Fruit fly (Drosophila melanogaster) whole organism, pupa: Measurements from ENCODE around the gene CG7011.

Experiments
- CG10348 ChIP-seq: fragments of 200-800 bp; sonication (Bioruptor generic); IDR thresholded peaks from 2 replicates; pipeline ENCODE4 v1.3.6; 2022; ENCODE audit warnings: missing biosample characterization, missing genetic modification characterization
- CG12605 ChIP-seq: fragments of 200-800 bp; sonication (Bioruptor generic); IDR thresholded peaks from 2 replicates; pipeline ENCODE4 v1.3.6; 2022; ENCODE audit warnings: missing biosample characterization, missing genetic modification characterization
- CG13204 ChIP-seq: fragments of 200-800 bp; sonication (Bioruptor generic); optimal IDR thresholded peaks from 2 replicates; lab custom pipeline; 2018; ENCODE audit warnings: missing biosample characterization, mild to moderate bottlenecking, missing genetic modification characterization, moderate library complexity
- CG14655 ChIP-seq: fragments of 200-800 bp; sonication (Bioruptor generic); optimal IDR thresholded peaks from 3 replicates; lab custom pipeline; 2017; ENCODE audit warnings: mild to moderate bottlenecking, missing biosample characterization, missing genetic modification reagents, missing genetic modification characterization
- CG15710 ChIP-seq: fragments of 200-800 bp; sonication (Bioruptor generic); optimal IDR thresholded peaks from 2 replicates; lab custom pipeline; 2018; ENCODE audit warnings: missing biosample characterization, mild to moderate bottlenecking, missing genetic modification characterization, moderate library complexity
- CG17806 ChIP-seq: fragments of 200-800 bp; sonication (Bioruptor generic); optimal IDR thresholded peaks from 2 replicates; lab custom pipeline; 2018; ENCODE audit warnings: missing biosample characterization, mild to moderate bottlenecking, missing genetic modification characterization, moderate library complexity
- CG32121 ChIP-seq: fragments of 200-800 bp; sonication (Bioruptor generic); IDR thresholded peaks from 2 replicates; pipeline ENCODE4 v1.3.6; 2022; ENCODE audit warnings: missing biosample characterization, missing genetic modification characterization
- CG34367 ChIP-seq: fragments of 200-800 bp; sonication (Bioruptor generic); optimal IDR thresholded peaks from 2 replicates; lab custom pipeline; 2018; ENCODE audit warnings: missing biosample characterization, mild to moderate bottlenecking, missing genetic modification characterization
- CG4496 ChIP-seq: fragments of 200-800 bp; sonication (Bioruptor generic); IDR thresholded peaks from 3 replicates; pipeline ENCODE4 v1.3.6; 2022; ENCODE audit warnings: missing biosample characterization, missing genetic modification characterization
- CG8159 ChIP-seq: fragments of 200-800 bp; sonication (Bioruptor generic); optimal IDR thresholded peaks from 3 replicates; lab custom pipeline; 2018; ENCODE audit warnings: missing biosample characterization, mild to moderate bottlenecking, missing genetic modification characterization, moderate library complexity
- CG8301 ChIP-seq: fragments of 200-800 bp; sonication (Bioruptor generic); optimal IDR thresholded peaks from 2 replicates; lab custom pipeline; 2018; ENCODE audit warnings: missing biosample characterization, mild to moderate bottlenecking, missing genetic modification characterization
- CG9948 ChIP-seq: fragments of 200-800 bp; sonication (Bioruptor generic); optimal IDR thresholded peaks from 2 replicates; lab custom pipeline; 2018; ENCODE audit warnings: missing biosample characterization, mild to moderate bottlenecking, missing genetic modification characterization, moderate library complexity
- D1 ChIP-seq: fragments of 200-800 bp; sonication (Bioruptor generic); optimal IDR thresholded peaks from 2 replicates; lab custom pipeline; 2018; ENCODE audit warnings: missing biosample characterization, mild to moderate bottlenecking, missing genetic modification characterization, moderate library complexity
- EcR ChIP-seq: fragments of 200-800 bp; sonication (Bioruptor generic); optimal IDR thresholded peaks from 3 replicates; lab custom pipeline; 2019; ENCODE audit warnings: missing biosample characterization, missing genetic modification characterization, mild to moderate bottlenecking, moderate library complexity, missing genetic modification reagents
- Ets98B ChIP-seq: fragments of 200-800 bp; sonication (Bioruptor generic); IDR thresholded peaks from 2 replicates; pipeline ENCODE4 v1.3.6; 2022; ENCODE audit warnings: missing biosample characterization, missing genetic modification characterization
- Pif1A ChIP-seq: fragments of 200-800 bp; sonication (Bioruptor generic); optimal IDR thresholded peaks from 3 replicates; lab custom pipeline; 2016; ENCODE audit warnings: missing biosample characterization, missing genetic modification characterization
- Pif1B ChIP-seq: fragments of 200-800 bp; sonication (Bioruptor generic); optimal IDR thresholded peaks from 3 replicates; lab custom pipeline; 2016; ENCODE audit warnings: missing biosample characterization, missing genetic modification characterization
- Snoo ChIP-seq: fragments of 200-800 bp; sonication (Bioruptor generic); optimal IDR thresholded peaks from 3 replicates; lab custom pipeline; 2017; ENCODE audit warnings: missing biosample characterization, mild to moderate bottlenecking, missing genetic modification characterization, inconsistent platforms
- fd96Ca ChIP-seq: fragments of 200-800 bp; sonication (Bioruptor generic); IDR thresholded peaks from 3 replicates; pipeline ENCODE4 v1.3.6; 2022; ENCODE audit warnings: missing biosample characterization, missing genetic modification characterization
- gl ChIP-seq: fragments of 200-800 bp; sonication (Bioruptor generic); optimal IDR thresholded peaks from 2 replicates; lab custom pipeline; 2018; ENCODE audit warnings: missing biosample characterization, mild to moderate bottlenecking, missing genetic modification characterization
- rn ChIP-seq: fragments of 200-800 bp; sonication (Bioruptor generic); IDR thresholded peaks from 2 replicates; pipeline ENCODE4 v1.3.6; 2022; ENCODE audit warnings: missing biosample characterization, missing genetic modification characterization

CG7011 gene

dm6 chr3L:15197978-15198377 lies 34.5 kb upstream of the CG7011 start:
- TF ChIP-seq CG8301 (tag; lab: Kevin White, UChicago) (no peak), CG8159 (tag; lab: Kevin White, UChicago) (no peak), CG14655 (GFP tag; lab: Kevin White, UChicago) (no peak), CG4496 (GFP tag; lab: Robert Waterston, UW) (no peak), CG12605 (GFP tag; lab: Robert Waterston, UW) (no peak), Pif1A (GFP tag; lab: Kevin White, UChicago) (no peak), Snoo (no peak), EcR (GFP tag; lab: Kevin White, UChicago) (no peak), CG15710 (tag; lab: Kevin White, UChicago) (no peak), rn (GFP tag; lab: Robert Waterston, UW) (no peak), CG9948 (no peak), Ets98B (GFP tag; lab: Robert Waterston, UW) (no peak), D1 (tag; lab: Kevin White, UChicago) (no peak), CG10348 (no peak), CG13204 (GFP tag; lab: Kevin White, UChicago) (no peak), gl (no peak), CG17806 (tag; lab: Kevin White, UChicago) (no peak), fd96Ca (GFP tag; lab: Robert Waterston, UW) (no peak), Pif1B (GFP tag; lab: Kevin White, UChicago) (no peak), CG32121 (GFP tag; lab: Robert Waterston, UW) (no peak)
- TF ChIP-seq, all 21 proteins: peak for 0

DNA sequence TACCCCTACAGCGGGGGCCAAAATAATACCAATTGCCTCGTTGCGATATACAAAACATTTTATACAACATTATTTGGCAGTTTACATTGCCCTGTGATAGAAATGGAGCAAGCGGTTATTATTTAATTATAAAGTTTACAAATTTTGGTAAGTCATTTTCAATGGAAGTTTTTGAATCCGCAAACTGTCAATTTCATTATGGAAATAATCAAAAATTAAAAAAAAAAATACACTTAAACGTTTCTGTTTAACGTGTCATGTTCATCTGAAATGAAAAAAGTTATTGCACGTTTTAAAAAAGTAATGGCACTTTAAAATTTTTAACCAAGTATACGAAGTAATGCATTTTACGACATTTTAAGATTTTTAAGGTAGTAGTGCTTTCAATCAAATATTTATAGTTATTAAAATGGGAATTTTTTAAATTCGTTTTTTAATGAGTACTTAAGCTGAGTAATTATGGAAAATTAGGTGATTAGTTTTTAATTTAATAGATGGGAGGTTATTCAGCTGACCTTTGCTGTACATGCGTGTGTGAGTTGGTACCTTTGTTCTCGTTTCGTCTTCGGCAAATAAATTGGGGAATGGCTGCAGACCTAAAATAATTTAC lies 33.4 kb upstream of the CG7011 start:
- TF ChIP-seq CG10348 (no peak), Pif1A (GFP tag; lab: Kevin White, UChicago) (no peak), Snoo (no peak), CG15710 (tag; lab: Kevin White, UChicago) (no peak), Ets98B (GFP tag; lab: Robert Waterston, UW) (no peak), CG4496 (GFP tag; lab: Robert Waterston, UW) (no peak), CG13204 (GFP tag; lab: Kevin White, UChicago) (no peak), CG32121 (GFP tag; lab: Robert Waterston, UW) (no peak), CG8159 (tag; lab: Kevin White, UChicago) (no peak), CG8301 (tag; lab: Kevin White, UChicago) (no peak), D1 (tag; lab: Kevin White, UChicago) (no peak)

DNA sequence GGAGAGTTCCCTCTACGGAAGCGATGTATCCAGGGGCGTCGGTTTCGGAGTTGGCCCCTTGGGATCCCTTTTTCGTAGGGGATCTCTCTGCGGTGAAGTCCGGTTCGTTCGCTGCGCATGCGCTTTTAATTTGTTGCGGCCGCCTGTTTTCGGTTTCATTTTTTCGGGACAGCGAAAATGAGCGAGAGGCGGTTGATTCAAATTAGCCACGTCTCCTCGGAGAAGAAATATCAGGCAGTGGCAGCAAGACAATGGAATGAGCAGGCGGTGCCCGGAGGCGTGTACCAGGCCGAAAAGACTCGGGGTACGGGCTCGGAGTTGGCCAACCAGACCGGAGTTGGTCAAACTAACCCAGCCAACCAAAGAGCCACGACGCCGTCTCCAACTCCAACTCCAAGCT lies 32.8 kb upstream of the CG7011 start:
- no peak for TF ChIP-seq CG13204 (GFP tag; lab: Kevin White, UChicago)
- no peak for TF ChIP-seq CG15710 (tag; lab: Kevin White, UChicago)
- TF ChIP-seq EcR (GFP tag; lab: Kevin White, UChicago) = no peak
- no peak for TF ChIP-seq CG32121 (GFP tag; lab: Robert Waterston, UW)
- no peak for TF ChIP-seq rn (GFP tag; lab: Robert Waterston, UW)
- TF ChIP-seq CG17806 (tag; lab: Kevin White, UChicago) = no peak
- TF ChIP-seq CG8301 (tag; lab: Kevin White, UChicago) = no peak
- no peak for TF ChIP-seq CG10348
- TF ChIP-seq, all 21 proteins: peak for 0

dm6 chr3L:15195548-15195947 lies 32.1 kb upstream of the CG7011 start:
- TF ChIP-seq CG10348 (no peak), Ets98B (GFP tag; lab: Robert Waterston, UW) (no peak), CG15710 (tag; lab: Kevin White, UChicago) (no peak), EcR (GFP tag; lab: Kevin White, UChicago) (no peak), CG32121 (GFP tag; lab: Robert Waterston, UW) (no peak), gl (no peak)

dm6 chr3L:15192172-15192571 lies 28.7 kb upstream of the CG7011 start:
- TF ChIP-seq D1 (tag; lab: Kevin White, UChicago) (no peak), CG8159 (tag; lab: Kevin White, UChicago) (peak; percentile 22), Snoo (no peak), rn (GFP tag; lab: Robert Waterston, UW) (no peak), CG14655 (GFP tag; lab: Kevin White, UChicago) (peak; percentile 27), CG4496 (GFP tag; lab: Robert Waterston, UW) (no peak), CG15710 (tag; lab: Kevin White, UChicago) (no peak), fd96Ca (GFP tag; lab: Robert Waterston, UW) (no peak), CG34367 (tag; lab: Kevin White, UChicago) (no peak), CG9948 (no peak), CG17806 (tag; lab: Kevin White, UChicago) (peak; percentile 1)

- peak; percentile 51 for TF ChIP-seq CG14655 (GFP tag; lab: Kevin White, UChicago)
- no peak for TF ChIP-seq Ets98B (GFP tag; lab: Robert Waterston, UW)
- TF ChIP-seq CG8301 (tag; lab: Kevin White, UChicago) = peak; percentile 37
- peak; percentile 1 for TF ChIP-seq CG8159 (tag; lab: Kevin White, UChicago)
- TF ChIP-seq Pif1A (GFP tag; lab: Kevin White, UChicago) = no peak
Observed at dm6 chr3L:15189707-15190106, 26.3 kb upstream of the CG7011 start.
